Fruit fly (Drosophila melanogaster) S2 (cell line): Measurements from ENCODE around the gene CG8814.

Source experiments
- CG8478 ChIP-seq: fragments of >200 bp; optimal IDR thresholded peaks from 2 replicates; lab custom pipeline; 2018
- CTCF ChIP-seq, 2 experiments: fragments of >200 bp; optimal IDR thresholded peaks; 2 replicates each; lab custom pipeline; 2018

dm6 chr2L:2865560-2866309, 9.0 kb upstream of the CG8814 start:
- TF ChIP-seq CTCF (optimal IDR thresholded peaks at IDR 0.05; lab: Kevin White, UChicago) (no peak), CG8478 (lab: Kevin White, UChicago) (no peak)
